Worm (Caenorhabditis elegans): ENCODE results near the gene srh-17.

The srh-17 gene

DNA sequence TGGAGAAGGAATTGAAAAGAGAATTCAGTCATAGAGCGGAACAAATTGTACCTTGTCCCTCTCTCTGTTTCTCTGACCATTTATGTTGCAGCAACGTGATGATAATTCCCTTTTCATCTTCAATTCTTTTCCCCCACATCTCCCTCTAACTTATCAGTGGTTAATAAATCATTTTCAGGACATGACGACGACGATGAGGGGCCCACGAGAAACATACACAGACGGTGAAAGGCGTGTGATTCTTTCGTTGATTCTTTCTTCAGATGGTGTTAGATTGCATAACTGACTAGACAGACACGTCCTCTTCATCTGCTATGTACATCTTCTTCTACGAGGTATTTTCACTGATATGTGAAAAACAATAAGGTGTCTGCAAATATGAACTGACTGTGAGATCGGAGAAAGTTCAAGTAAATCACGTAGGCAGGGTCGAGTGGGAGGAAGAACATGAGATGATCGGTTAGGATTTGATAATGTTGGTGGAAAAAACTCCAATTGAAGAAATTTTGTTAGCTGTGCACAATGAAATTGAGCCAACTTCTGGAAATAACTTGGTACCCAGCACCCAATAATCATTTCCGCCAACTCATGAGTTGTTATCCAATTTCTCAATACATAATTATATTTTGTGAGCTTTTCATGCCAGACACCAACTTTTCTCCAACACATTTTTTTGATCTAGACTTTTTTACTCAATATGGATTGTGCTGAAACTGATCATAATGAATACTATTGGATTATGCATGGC lies at the start of gene srh-17:
TSS of gene srh-17 (plus strand) at position 698 of the 748 bp plus-strand sequence.
- TF ChIP-seq unc-62 (GFP tag; optimal IDR thresholded peaks at IDR 0.05): no peak

DNA sequence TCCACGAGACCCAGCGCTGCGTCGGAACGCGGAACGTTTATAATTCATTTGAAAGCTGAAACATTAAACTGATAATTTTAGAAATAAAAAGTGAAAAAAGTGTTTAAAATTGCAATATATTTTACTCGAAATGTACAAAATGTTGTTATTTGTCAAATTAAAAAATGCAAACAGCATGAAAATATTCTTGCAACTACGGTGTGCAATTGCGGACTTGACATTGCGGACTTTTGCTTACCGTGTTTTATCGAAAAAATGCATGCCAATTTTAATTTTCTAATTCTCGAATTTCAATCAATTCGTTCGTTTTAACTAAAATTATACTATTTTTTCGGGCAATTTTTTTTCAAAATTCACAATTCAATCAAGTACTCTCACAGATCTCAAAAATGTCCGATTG lies 48.9 kb upstream of the srh-17 start, which contains the start of the genes R11H6.5 and ccnk-1:
TSS of gene R11H6.5 (minus strand) at position 55 of the 400 bp plus-strand sequence.
TSS of gene ccnk-1 (plus strand) at position 381 of the 400 bp plus-strand sequence.
- TF ChIP-seq unc-62 (GFP tag; optimal IDR thresholded peaks at IDR 0.05): no peak

ce11 chrV:14614454-14614853 lies 46.7 kb upstream of the srh-17 start:
- TF ChIP-seq unc-62 (GFP tag; optimal IDR thresholded peaks at IDR 0.05): no peak

DNA sequence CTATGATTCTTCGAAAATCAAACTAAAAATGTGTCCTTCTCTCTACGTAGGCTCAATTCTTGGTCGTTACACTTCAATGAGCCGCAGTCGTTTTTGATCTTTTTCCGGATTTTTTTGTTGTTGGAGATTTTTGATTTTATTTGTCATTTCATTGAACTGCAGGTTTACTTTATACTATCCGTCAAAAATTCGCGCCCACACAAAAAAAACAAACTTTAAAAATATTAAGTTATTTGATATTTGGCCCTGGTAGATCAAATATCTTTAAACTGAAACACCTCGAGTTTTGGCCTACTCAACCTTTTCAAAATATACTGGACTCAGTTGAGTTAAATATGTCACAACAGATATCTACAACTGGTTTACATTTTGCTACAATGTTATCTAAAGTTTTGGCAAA lies 45.4 kb upstream of the srh-17 start:
- no peak for TF ChIP-seq unc-62 (GFP tag; optimal IDR thresholded peaks at IDR 0.05)

ce11 chrV:14617711-14618110 lies 43.4 kb upstream of the srh-17 start:
- TF ChIP-seq unc-62 (GFP tag; optimal IDR thresholded peaks at IDR 0.05): no peak

DNA sequence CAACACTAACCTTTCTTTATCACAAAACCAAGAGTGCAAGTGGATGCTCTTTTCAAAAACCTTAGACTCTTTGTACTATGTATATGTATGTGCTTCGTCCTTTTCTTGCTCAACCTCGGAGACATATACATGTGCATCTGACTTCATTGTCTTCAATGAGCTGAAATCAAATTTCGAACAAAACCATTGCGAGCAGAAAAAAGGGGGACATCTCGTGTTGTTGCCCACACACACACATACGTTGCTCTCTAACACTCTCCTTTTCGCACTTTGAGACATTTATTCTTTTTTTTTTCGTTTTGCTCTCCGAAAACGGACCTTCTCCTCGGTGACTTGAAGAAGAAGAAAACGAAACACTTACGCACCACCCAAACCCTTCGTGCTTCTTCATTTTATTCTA lies 40.8 kb upstream of the srh-17 start:
- TF ChIP-seq unc-62 (GFP tag; optimal IDR thresholded peaks at IDR 0.05): no peak

- TF ChIP-seq unc-62 (GFP tag; optimal IDR thresholded peaks at IDR 0.05): no peak
These were observed 40.3 kb upstream of the srh-17 start, which contains the start of gene hot-1 for ce11 chrV:14620835-14621234. TSS of gene hot-1 (plus strand) at chrV:14621135.

DNA sequence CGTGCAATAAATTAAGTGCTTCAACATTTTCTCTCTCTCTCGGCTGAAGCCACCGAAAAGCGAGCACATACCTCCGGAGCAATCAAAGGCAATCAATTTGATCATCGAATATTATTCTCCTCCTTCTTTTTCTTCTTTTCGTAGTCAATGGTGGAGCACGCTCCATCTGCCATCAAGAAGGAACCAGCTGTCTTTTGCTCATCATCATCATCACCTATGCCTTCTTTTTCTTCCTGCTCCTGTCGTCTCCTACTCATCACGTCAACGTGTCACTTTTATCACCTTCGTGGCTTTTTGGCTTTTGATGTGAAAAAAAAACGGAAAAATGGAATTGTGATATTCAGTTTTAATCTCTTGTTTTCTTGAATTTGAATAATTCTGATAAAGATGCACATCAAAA lies 35.4 kb upstream of the srh-17 start:
- TF ChIP-seq unc-62 (GFP tag; optimal IDR thresholded peaks at IDR 0.05): no peak

DNA sequence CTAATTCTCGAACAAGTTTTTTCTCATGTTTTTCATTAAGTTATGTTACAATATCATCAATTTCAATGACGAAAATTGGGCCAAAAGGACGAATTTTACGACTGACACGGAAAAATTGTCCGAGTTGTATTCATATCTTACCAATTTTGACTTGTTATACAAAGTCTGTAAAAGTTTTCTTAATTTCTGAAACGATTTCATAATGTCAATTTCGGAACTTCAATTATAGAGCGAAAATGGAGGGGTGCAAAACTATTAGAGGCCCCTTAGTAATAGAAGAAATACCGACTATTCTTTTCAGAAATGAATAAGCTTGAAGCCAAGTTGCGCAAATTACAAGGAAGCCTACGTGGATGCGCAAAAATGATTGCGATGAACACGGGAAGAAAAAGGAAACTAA lies 29.5 kb upstream of the srh-17 start, which contains the start of gene F43D2.3:
TSS of gene F43D2.3 (plus strand) at position 301 of the 400 bp plus-strand sequence.
- TF ChIP-seq unc-62 (GFP tag; optimal IDR thresholded peaks at IDR 0.05): no peak

- TF ChIP-seq unc-62 (GFP tag; optimal IDR thresholded peaks at IDR 0.05): no peak
These were observed 27.8 kb upstream of the srh-17 start for ce11 chrV:14633319-14633718.

DNA sequence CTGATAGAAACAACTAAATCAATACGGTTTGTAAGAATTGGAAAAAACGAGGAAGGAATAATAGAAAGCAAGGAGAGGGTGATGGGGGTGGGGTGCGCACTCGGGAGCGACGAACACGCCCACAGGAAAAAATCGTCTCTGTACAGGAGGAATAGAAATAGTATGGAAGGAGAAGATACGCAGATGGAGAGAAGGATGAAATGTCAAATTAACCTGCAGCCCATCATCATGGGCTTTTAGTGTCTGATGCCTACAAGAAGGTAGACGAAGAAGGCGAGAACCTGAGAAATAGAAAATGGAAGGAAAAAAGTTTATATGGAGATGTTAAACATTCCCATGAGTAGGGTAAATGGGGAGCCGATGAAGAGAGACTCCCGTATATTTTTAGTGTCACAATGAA lies 26.0 kb upstream of the srh-17 start, which contains the start of gene F43D2.6:
TSS of gene F43D2.6 (minus strand) at position 62 of the 400 bp plus-strand sequence.
- no peak for TF ChIP-seq unc-62 (GFP tag; optimal IDR thresholded peaks at IDR 0.05)

DNA sequence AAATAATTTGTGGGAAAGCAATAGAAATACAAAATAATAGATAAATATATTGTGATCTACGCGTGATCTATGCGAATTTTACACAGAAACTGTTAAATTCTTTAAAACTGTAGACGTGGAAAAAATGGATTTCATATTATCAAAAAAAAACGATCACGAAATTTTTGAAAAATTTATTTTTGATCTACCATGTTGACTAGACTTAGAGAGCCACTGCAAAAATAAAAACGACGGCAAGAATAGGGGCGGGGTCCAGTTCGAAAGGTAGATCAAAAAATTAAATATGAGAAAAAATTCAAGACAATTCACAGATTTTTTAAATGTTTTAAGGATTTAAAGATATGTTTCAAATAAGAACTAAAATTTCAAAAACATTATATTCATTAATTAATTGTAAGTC lies 23.0 kb upstream of the srh-17 start:
- no peak for TF ChIP-seq unc-62 (GFP tag; optimal IDR thresholded peaks at IDR 0.05)

DNA sequence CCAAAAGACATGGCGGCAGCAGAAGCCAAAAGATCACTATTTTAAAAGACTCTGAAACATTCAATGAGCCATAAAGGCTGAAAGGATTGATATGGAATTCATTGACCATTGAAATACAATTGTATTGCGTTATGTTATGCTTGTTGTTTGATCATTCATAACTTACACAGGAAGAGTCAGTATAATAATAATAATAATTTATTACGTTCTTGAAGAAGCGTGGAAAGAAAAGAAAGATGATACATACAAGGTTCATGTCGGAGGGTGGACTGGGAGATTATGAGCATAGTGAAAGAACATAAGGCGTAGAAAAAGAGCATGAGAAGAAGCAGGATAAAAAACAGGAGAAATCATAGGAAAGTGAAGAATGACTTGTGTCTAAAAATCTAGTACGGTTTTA lies 21.0 kb upstream of the srh-17 start, which contains the start of gene F43D2.7:
TSS of gene F43D2.7 (minus strand) at position 101 of the 400 bp plus-strand sequence.
- no peak for TF ChIP-seq unc-62 (GFP tag; optimal IDR thresholded peaks at IDR 0.05)

ce11 chrV:14640769-14641168 lies 20.3 kb upstream of the srh-17 start, which contains the start of gene C54G10.1:
TSS of gene C54G10.1 (plus strand) at chrV:14641101.
- no peak for TF ChIP-seq unc-62 (GFP tag; optimal IDR thresholded peaks at IDR 0.05)

ce11 chrV:14642016-14642415 lies 19.1 kb upstream of the srh-17 start:
- no peak for TF ChIP-seq unc-62 (GFP tag; optimal IDR thresholded peaks at IDR 0.05)

DNA sequence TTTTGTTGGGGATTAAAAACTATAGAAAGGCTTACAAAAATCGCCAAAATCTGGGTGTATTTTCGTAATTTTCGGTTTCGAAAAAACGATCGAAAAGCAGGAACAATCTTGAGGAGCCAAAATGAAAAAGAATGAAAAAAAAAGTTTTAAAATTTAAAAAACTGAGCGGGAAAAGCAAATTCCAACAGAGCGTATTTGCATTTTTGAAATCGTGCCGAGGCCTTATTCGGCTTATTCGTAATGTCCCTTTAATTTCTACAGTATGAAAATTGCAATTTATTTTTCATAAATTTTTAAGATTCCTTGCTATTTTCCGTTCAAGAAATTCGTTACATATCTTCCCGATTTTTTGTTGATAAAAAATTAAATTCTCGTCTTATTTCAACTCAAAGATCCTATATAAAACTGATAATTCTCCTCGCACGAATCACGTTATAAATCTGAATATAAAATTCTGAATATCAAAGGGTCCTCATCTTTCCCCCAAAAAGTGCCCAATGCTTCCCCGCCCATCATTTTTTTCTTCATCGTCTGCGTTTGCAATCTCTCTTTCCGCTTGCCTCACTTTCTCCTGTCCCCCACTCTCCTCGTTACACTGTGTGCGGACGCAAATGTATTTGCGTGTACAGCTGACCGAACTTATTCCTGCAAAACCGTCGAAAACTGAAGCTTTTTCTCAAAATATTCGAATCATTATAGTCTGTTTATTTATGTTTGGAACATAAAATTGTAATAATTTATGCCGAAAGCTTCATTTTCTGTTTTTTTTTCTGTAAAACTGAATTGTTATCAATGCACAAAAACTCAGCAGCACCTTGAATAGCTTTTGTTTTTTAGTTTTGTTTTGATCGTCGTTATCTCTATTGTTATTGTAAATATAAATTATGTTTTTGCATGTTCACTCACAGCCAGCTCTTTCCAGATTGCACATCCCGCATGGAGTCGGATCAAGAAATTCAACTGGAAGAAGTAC lies 15.0 kb upstream of the srh-17 start, which contains the start of the genes rfc-1 and pmp-3:
TSS of gene rfc-1 (minus strand) at position 163 of the 973 bp plus-strand sequence.
TSS of gene pmp-3 (plus strand) at position 923 of the 973 bp plus-strand sequence.
- no peak for TF ChIP-seq unc-62 (GFP tag; optimal IDR thresholded peaks at IDR 0.05)

Measured in whole organism, dauer.